Fruit fly (Drosophila melanogaster): ENCODE data around the gene CG32344.

The CG32344 gene

DNA sequence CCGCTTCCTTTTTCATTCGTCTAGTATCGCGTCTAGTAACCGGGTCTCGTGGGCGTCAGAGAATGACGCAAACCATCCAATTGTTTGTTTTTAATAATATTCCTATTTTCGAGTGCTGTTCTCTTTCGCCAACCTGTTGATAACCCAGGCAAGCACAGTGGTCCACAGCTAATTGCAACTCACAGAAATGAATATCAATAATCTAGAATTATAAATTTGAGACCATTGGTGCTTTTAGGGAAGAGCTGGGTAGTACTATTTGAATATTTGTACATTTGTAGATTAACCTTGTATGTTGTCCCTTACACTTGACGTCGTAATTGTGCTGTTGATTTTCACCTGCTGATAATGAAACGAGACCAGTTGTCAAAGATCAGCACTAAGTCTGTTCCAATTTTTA lies 25.2 kb upstream of the CG32344 start:
- TF ChIP-seq brk (GFP tag; optimal IDR thresholded peaks at IDR 0.05) (no peak), ey (GFP tag; optimal IDR thresholded peaks at IDR 0.05) (peak; percentile 38), jim (GFP tag; optimal IDR thresholded peaks at IDR 0.05) (no peak), dsf (GFP tag; optimal IDR thresholded peaks at IDR 0.05; ENCODE audit: borderline replicate concordance) (no peak), fru (GFP tag; optimal IDR thresholded peaks at IDR 0.05) (peak; percentile 25), h (GFP tag; optimal IDR thresholded peaks at IDR 0.05) (peak; percentile 42), sv (GFP tag; optimal IDR thresholded peaks at IDR 0.05) (no peak), psq (GFP tag; optimal IDR thresholded peaks at IDR 0.05) (no peak), Mio (GFP tag; optimal IDR thresholded peaks at IDR 0.05) (no peak), rgr (GFP tag; optimal IDR thresholded peaks at IDR 0.05) (peak; percentile 44), Abd-B (GFP tag; optimal IDR thresholded peaks at IDR 0.05) (no peak), OdsH (GFP tag; optimal IDR thresholded peaks at IDR 0.05) (peak; percentile 25), woc (GFP tag; optimal IDR thresholded peaks at IDR 0.05) (peak; percentile 8), br (GFP tag; optimal IDR thresholded peaks at IDR 0.05) (peak; percentile 22), Dfd (GFP tag; optimal IDR thresholded peaks at IDR 0.05) (no peak), dl (GFP tag; optimal IDR thresholded peaks at IDR 0.05; ENCODE audit: insufficient read depth in 1 of 2, partially characterized antibody in 2 of 2) (no peak), Jra (GFP tag; optimal IDR thresholded peaks at IDR 0.05) (no peak), foxo (GFP tag; optimal IDR thresholded peaks at IDR 0.05) (peak in 1 of 2 experiments; percentile 39)

DNA sequence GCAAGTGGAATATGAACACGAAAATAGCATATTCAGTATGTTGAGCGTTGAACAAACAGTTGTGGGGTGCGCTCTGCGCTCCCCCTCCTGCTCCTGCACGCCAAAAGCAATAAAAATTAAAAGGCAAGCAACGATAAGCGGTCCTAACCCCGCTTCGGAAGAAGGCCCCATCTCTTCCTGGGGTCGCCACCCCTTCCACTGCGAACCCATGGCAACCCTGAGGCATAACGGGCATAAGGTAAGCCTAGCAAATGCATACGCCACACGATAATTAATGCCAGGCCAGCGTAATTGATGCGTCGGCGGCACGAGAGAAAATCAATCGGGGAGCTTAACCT lies 23.9 kb upstream of the CG32344 start:
- TF ChIP-seq sage (GFP tag; optimal IDR thresholded peaks at IDR 0.05) (no peak), Myc (optimal IDR thresholded peaks at IDR 0.05) (no peak), woc (GFP tag; optimal IDR thresholded peaks at IDR 0.05) (no peak), Jra (GFP tag; optimal IDR thresholded peaks at IDR 0.05) (no peak), Vsx2 (GFP tag; optimal IDR thresholded peaks at IDR 0.05; ENCODE audit: partially characterized antibody) (no peak), Hr83 (GFP tag; optimal IDR thresholded peaks at IDR 0.05; ENCODE audit: poor library complexity, severe bottlenecking) (no peak), Hnf4 (GFP tag; optimal IDR thresholded peaks at IDR 0.05) (no peak), pan (optimal IDR thresholded peaks at IDR 0.05) (no peak), foxo (GFP tag; optimal IDR thresholded peaks at IDR 0.05) (no peak), jim (GFP tag; optimal IDR thresholded peaks at IDR 0.05) (no peak), CG32264 (GFP tag; optimal IDR thresholded peaks at IDR 0.05) (no peak), ey (GFP tag; optimal IDR thresholded peaks at IDR 0.05) (no peak), sv (GFP tag; optimal IDR thresholded peaks at IDR 0.05) (no peak), dsf (GFP tag; optimal IDR thresholded peaks at IDR 0.05; ENCODE audit: borderline replicate concordance) (no peak), usp (GFP tag; optimal IDR thresholded peaks at IDR 0.05) (no peak), psq (GFP tag; optimal IDR thresholded peaks at IDR 0.05) (no peak), GATAd (GFP tag; optimal IDR thresholded peaks at IDR 0.05) (no peak), rgr (GFP tag; optimal IDR thresholded peaks at IDR 0.05) (no peak)

DNA sequence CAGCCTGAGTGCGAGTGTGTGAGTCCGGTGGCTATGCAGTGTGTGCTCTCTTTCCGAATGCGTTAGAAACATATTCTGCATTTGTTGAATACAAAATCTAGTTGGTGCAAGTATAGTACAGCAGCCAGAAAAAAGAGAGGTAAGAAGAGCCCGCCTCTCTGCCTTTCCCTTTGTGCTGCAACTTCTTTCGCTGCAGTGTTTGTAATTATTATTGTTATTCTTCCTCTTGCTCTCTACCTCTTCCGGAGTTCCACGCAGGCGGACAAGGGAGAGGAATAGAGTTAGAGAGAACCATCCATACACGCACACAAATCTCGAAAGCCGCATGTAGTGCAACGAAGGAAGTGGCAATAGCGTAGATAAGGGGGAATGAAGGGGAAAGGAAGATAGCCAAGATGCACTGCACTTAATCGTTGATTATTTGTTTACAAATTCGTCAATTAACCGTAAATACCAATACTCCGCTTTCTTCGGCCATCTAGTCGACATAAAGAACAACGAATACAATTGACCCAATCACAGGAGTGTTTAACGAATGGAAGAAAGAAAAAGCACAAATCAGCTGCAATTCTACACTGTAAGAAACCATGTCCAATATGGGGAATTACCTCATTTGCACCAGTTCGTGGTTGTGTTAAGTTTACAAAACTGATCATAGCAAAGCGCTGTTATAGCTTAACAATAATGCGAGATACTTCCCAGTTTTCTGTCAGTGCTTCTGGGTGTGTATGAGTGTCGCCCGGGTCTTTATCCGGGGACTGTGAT lies 23.3 kb upstream of the CG32344 start:
- TF ChIP-seq tai (GFP tag; optimal IDR thresholded peaks at IDR 0.05) = no peak
- peak; percentile 6 for TF ChIP-seq sage (GFP tag; optimal IDR thresholded peaks at IDR 0.05)
- TF ChIP-seq dmrt93B (GFP tag; optimal IDR thresholded peaks at IDR 0.05) = peak; percentile 40
- no peak for TF ChIP-seq pan (optimal IDR thresholded peaks at IDR 0.05)
- peak; percentile 15 for TF ChIP-seq Rel (GFP tag; optimal IDR thresholded peaks at IDR 0.05)
- peak; percentile 24 for TF ChIP-seq Rel (tag; optimal IDR thresholded peaks at IDR 0.05)
- no peak for TF ChIP-seq jim (GFP tag; optimal IDR thresholded peaks at IDR 0.05)
- no peak for TF ChIP-seq Abd-B (GFP tag; optimal IDR thresholded peaks at IDR 0.05)
- peak; percentile 76 for TF ChIP-seq psq (GFP tag; optimal IDR thresholded peaks at IDR 0.05)
- TF ChIP-seq foxo (GFP tag; optimal IDR thresholded peaks at IDR 0.05) = peak in 1 of 2 experiments; percentile 84
- TF ChIP-seq Sp1 (GFP tag; optimal IDR thresholded peaks at IDR 0.05) = peak; percentile 52
- TF ChIP-seq Jra (GFP tag; optimal IDR thresholded peaks at IDR 0.05) = peak; percentile 42
- peak; percentile 66 for TF ChIP-seq OdsH (GFP tag; optimal IDR thresholded peaks at IDR 0.05)
- TF ChIP-seq dl (GFP tag; optimal IDR thresholded peaks at IDR 0.05; ENCODE audit: insufficient read depth in 1 of 2, partially characterized antibody in 2 of 2) = peak in 1 of 2 experiments; percentile 6
- TF ChIP-seq br (GFP tag; optimal IDR thresholded peaks at IDR 0.05) = peak; percentile 75
- peak; percentile 4 for TF ChIP-seq brk (GFP tag; optimal IDR thresholded peaks at IDR 0.05)
- TF ChIP-seq lola (GFP tag; optimal IDR thresholded peaks at IDR 0.05) = no peak
- TF ChIP-seq Hnf4 (GFP tag; optimal IDR thresholded peaks at IDR 0.05) = peak; percentile 65
- TF ChIP-seq HLH106 (tag; optimal IDR thresholded peaks at IDR 0.05) = peak; percentile 39
- TF ChIP-seq ey (GFP tag; optimal IDR thresholded peaks at IDR 0.05) = peak; percentile 85
- TF ChIP-seq woc (GFP tag; optimal IDR thresholded peaks at IDR 0.05) = peak; percentile 67
- no peak for TF ChIP-seq Myc (optimal IDR thresholded peaks at IDR 0.05)
- peak; percentile 65 for TF ChIP-seq sv (GFP tag; optimal IDR thresholded peaks at IDR 0.05)
- peak; percentile 78 for TF ChIP-seq fru (GFP tag; optimal IDR thresholded peaks at IDR 0.05)
- no peak for TF ChIP-seq usp (GFP tag; optimal IDR thresholded peaks at IDR 0.05)
- TF ChIP-seq rgr (GFP tag; optimal IDR thresholded peaks at IDR 0.05) = peak; percentile 80
- TF ChIP-seq CG32264 (GFP tag; optimal IDR thresholded peaks at IDR 0.05) = peak; percentile 30
- TF ChIP-seq h (GFP tag; optimal IDR thresholded peaks at IDR 0.05) = peak; percentile 84
